Worm (Caenorhabditis elegans): ENCODE results near the gene ZK856.7.

ZK856.7 gene

DNA sequence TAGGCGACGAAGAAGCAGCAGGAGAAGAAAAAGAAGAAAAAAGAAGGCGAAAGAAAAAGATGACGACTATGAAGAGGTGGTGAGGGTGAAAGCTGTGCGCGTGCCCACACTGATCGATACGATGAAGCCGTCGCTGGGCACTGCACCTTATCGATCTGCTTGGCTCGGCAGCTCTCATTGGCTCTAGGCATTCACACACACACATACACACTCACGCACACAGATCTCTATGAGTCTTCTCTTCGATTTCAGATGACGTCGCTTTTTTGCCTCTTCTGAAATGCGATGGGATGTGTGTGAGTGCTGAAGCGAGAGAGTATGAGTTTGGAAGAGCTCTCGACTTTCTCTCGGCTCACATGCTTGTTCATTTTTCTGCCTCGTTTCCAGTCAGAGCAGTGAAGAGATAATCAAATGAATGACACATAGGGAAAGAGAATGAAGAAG is 27.2 kb upstream of the ZK856.7 start (continued):
- TF ChIP-seq snpc-1.3 (tag; optimal IDR thresholded peaks at IDR 0.05; ENCODE audit: insufficient read depth) (no peak), dpff-1 (tag; optimal IDR thresholded peaks at IDR 0.05) (no peak), F33H1.4 (GFP tag; IDR thresholded peaks at IDR 0.05) (no peak), sea-2 (GFP tag; IDR thresholded peaks at IDR 0.05) (no peak), egl-18 (GFP tag; IDR thresholded peaks at IDR 0.05) (0 out of 2 replicates have a peak, but pooled peaks have one; percentile 24), attf-3 (GFP tag; conservative IDR thresholded peaks at IDR 0.05) (no peak), madf-3 (GFP tag; IDR thresholded peaks at IDR 0.05) (no peak), cebp-1 (GFP tag; IDR thresholded peaks at IDR 0.05) (no peak), cebp-1 (tag; optimal IDR thresholded peaks at IDR 0.05) (peak; percentile 71), lir-1 (GFP tag; conservative IDR thresholded peaks at IDR 0.05) (no peak), ztf-26 (tag; optimal IDR thresholded peaks at IDR 0.05) (no peak), F22D6.2 (tag; optimal IDR thresholded peaks at IDR 0.05) (no peak), rcor-1 (GFP tag; IDR thresholded peaks at IDR 0.05) (peak; percentile 63; the same call in 1 of the 2 replicates), F39B2.1 (GFP tag; IDR thresholded peaks at IDR 0.05) (no peak), mel-28 (tag; optimal IDR thresholded peaks at IDR 0.05; ENCODE audit: borderline replicate concordance) (no peak)

- TF ChIP-seq cebp-1 (GFP tag; IDR thresholded peaks at IDR 0.05) (no peak), cebp-1 (tag; optimal IDR thresholded peaks at IDR 0.05) (peak; percentile 32), lag-1 (GFP tag; IDR thresholded peaks at IDR 0.05) (no peak), ceh-58 (GFP tag; IDR thresholded peaks at IDR 0.05) (no peak), sea-2 (GFP tag; IDR thresholded peaks at IDR 0.05) (no peak), attf-5 (GFP tag; optimal IDR thresholded peaks at IDR 0.05) (peak; percentile 44), mcd-1 (GFP tag; IDR thresholded peaks at IDR 0.05) (peak; percentile 91), hmg-1.2 (GFP tag; IDR thresholded peaks at IDR 0.05) (peak; percentile 10; the same call in 1 of the 2 replicates), nhr-120 (GFP tag; IDR thresholded peaks at IDR 0.05) (no peak), let-607 (tag; optimal IDR thresholded peaks at IDR 0.05) (peak in 1 of 2 experiments; percentile 6), unc-130 (GFP tag; optimal IDR thresholded peaks at IDR 0.05) (no peak), Y56A3A.18 (GFP tag; IDR thresholded peaks at IDR 0.05) (no peak), fkh-3 (tag; optimal IDR thresholded peaks at IDR 0.05) (no peak), hlh-12 (tag; optimal IDR thresholded peaks at IDR 0.05) (no peak), B0035.1 (tag; optimal IDR thresholded peaks at IDR 0.05) (no peak), lsy-27 (tag; optimal IDR thresholded peaks at IDR 0.05; ENCODE audit: borderline replicate concordance, insufficient read depth) (no peak), K12H6.12 (tag; optimal IDR thresholded peaks at IDR 0.05) (peak; percentile 43), dox-1 (GFP tag; IDR thresholded peaks at IDR 0.05) (peak; percentile 58; the same call in 1 of the 2 replicates), madf-10 (tag; optimal IDR thresholded peaks at IDR 0.05) (no peak), ZK185.1 (tag; optimal IDR thresholded peaks at IDR 0.05; ENCODE audit: poor library complexity, severe bottlenecking) (peak; percentile 2), ceh-100 (GFP tag; IDR thresholded peaks at IDR 0.05) (peak; percentile 91), F52B5.7 (tag; optimal IDR thresholded peaks at IDR 0.05) (no peak), ceh-27 (GFP tag; optimal IDR thresholded peaks at IDR 0.05) (peak; percentile 56), attf-3 (GFP tag; conservative IDR thresholded peaks at IDR 0.05) (0 out of 2 replicates have a peak, but pooled peaks have one; percentile 18), F49E8.2 (tag; optimal IDR thresholded peaks at IDR 0.05; ENCODE audit: insufficient read depth) (no peak), B0336.3 (GFP tag; IDR thresholded peaks at IDR 0.05) (no peak), ceh-79 (tag; optimal IDR thresholded peaks at IDR 0.05) (no peak), K11D2.4 (GFP tag; IDR thresholded peaks at IDR 0.05) (no peak), xnd-1 (tag; optimal IDR thresholded peaks at IDR 0.05) (no peak), ceh-40 (GFP tag; IDR thresholded peaks at IDR 0.05) (no peak), lin-54 (GFP tag; optimal IDR thresholded peaks at IDR 0.05) (no peak), ztf-3 (GFP tag; optimal IDR thresholded peaks at IDR 0.05) (no peak), lin-40 (tag; optimal IDR thresholded peaks at IDR 0.05) (peak; percentile 31), repo-1 (tag; optimal IDR thresholded peaks at IDR 0.05) (no peak), hrde-1 (tag; optimal IDR thresholded peaks at IDR 0.05; ENCODE audit: borderline replicate concordance) (no peak), nhr-80 (tag; optimal IDR thresholded peaks at IDR 0.05) (peak; percentile 16)
Observed at ce11 chrV:10178166-10178565, 23.7 kb upstream of the ZK856.7 start.
